Worm (Caenorhabditis elegans) whole organism, midembryonic: ENCODE results near the gene srx-26.

Source experiments
- T22C8.4 ChIP-seq: fragments of 200-800 bp; sonication (Bioruptor generic); IDR thresholded peaks from 2 replicates; pipeline ENCODE4 v1.3.6; 2022; ENCODE audit warnings: missing genetic modification characterization, missing compliant biosample characterization
- cog-1 ChIP-seq: sonication (generic microtip); optimal IDR thresholded peaks from 2 replicates; lab custom pipeline; 2016; ENCODE audit warnings: missing genetic modification characterization, missing compliant biosample characterization
- flt-1 ChIP-seq: fragments of 200-800 bp; sonication (Bioruptor generic); IDR thresholded peaks from 2 replicates; pipeline ENCODE4 v1.3.6; 2022; ENCODE audit warnings: missing genetic modification characterization, missing compliant biosample characterization
- klf-2 ChIP-seq: fragments of 200-800 bp; sonication (Bioruptor generic); conservative IDR thresholded peaks from 2 replicates; pipeline ENCODE4 v1.3.6; 2022; ENCODE audit warnings: missing genetic modification reagents, missing genetic modification characterization, missing compliant biosample characterization
- med-1 ChIP-seq: sonication (generic microtip); optimal IDR thresholded peaks from 2 replicates; lab custom pipeline; 2017; ENCODE audit warnings: missing genetic modification characterization, mild to moderate bottlenecking, missing compliant biosample characterization, antibody characterized with exemption, missing genetic modification reagents; ENCODE audit not compliant: insufficient read depth
- ref-1 ChIP-seq: fragments of 200-800 bp; sonication (Bioruptor generic); conservative IDR thresholded peaks from 2 replicates; pipeline ENCODE4 v1.3.6; 2022; ENCODE audit warnings: missing genetic modification reagents, missing genetic modification characterization, missing compliant biosample characterization
- tab-1 ChIP-seq: fragments of 200-800 bp; sonication (Bioruptor generic); IDR thresholded peaks from 2 replicates; pipeline ENCODE4 v1.3.6; 2022; ENCODE audit warnings: missing genetic modification characterization, missing compliant biosample characterization
- ztf-23 ChIP-seq: fragments of 200-800 bp; sonication (Bioruptor generic); IDR thresholded peaks from 2 replicates; pipeline ENCODE4 v1.3.6; 2022; ENCODE audit warnings: missing genetic modification reagents, missing genetic modification characterization, missing compliant biosample characterization
- ztf-29 ChIP-seq: fragments of 200-800 bp; sonication (Bioruptor generic); IDR thresholded peaks from 2 replicates; pipeline ENCODE4 v1.3.6; 2022; ENCODE audit warnings: missing genetic modification reagents, missing genetic modification characterization, missing compliant biosample characterization

ce11 chrV:2739607-2740006, 13.3 kb downstream of the srx-26 start:
- no peak for TF ChIP-seq T22C8.4
- no peak for TF ChIP-seq med-1
- TF ChIP-seq klf-2 (GFP tag; lab: Robert Waterston, UW), result no peak
- no peak for TF ChIP-seq cog-1 (tag; lab: Kevin White, UChicago)
- 0 out of 2 replicates have a peak, but pooled peaks have one; percentile 14 for TF ChIP-seq flt-1 (GFP tag; lab: Robert Waterston, UW)
- TF ChIP-seq ztf-29 (GFP tag; lab: Robert Waterston, UW), result no peak
- TF ChIP-seq ref-1 (GFP tag; lab: Robert Waterston, UW), result no peak
- no peak for TF ChIP-seq ztf-23
- TF ChIP-seq tab-1 (GFP tag; lab: Robert Waterston, UW), result no peak
